Worm (Caenorhabditis elegans) whole organism, L3 larva: ENCODE measurements around the gene exc-12.
A peak's percentile ranks its signal among the peaks of the same experiment; 100 is the strongest.

Source experiments
- aly-2 ChIP-seq: fragments of 150-350 bp; optimal IDR thresholded peaks from 2 replicates; lab custom pipeline; 2014; ENCODE audit warnings: missing biosample characterization, missing genetic modification characterization
- ama-1 ChIP-seq: fragments of 150-350 bp; optimal IDR thresholded peaks from 2 replicates; lab custom pipeline; 2018
- ceh-16 ChIP-seq: sonication (generic microtip); optimal IDR thresholded peaks from 2 replicates; lab custom pipeline; 2017; ENCODE audit warnings: missing biosample characterization, missing genetic modification characterization
- elt-2 ChIP-seq: sonication (generic microtip); optimal IDR thresholded peaks from 2 replicates; lab custom pipeline; 2016; ENCODE audit warnings: missing genetic modification reagents, mild to moderate bottlenecking, missing genetic modification characterization, missing compliant biosample characterization
- fkh-10 ChIP-seq: sonication (generic microtip); optimal IDR thresholded peaks from 2 replicates; lab custom pipeline; 2017; ENCODE audit warnings: missing biosample characterization, missing genetic modification reagents, missing genetic modification characterization
- fkh-2 ChIP-seq: fragments of 150-350 bp; optimal IDR thresholded peaks from 2 replicates; lab custom pipeline; 2014; ENCODE audit warnings: missing biosample characterization, missing genetic modification reagents, missing genetic modification characterization
- fos-1 ChIP-seq: fragments of 150-350 bp; optimal IDR thresholded peaks from 2 replicates; lab custom pipeline; 2014; ENCODE audit warnings: missing biosample characterization, missing genetic modification characterization
- lin-15B ChIP-seq: fragments of 150-350 bp; optimal IDR thresholded peaks from 2 replicates; lab custom pipeline; 2014; ENCODE audit warnings: missing biosample characterization, missing genetic modification characterization
- mdl-1 ChIP-seq: fragments of 150-350 bp; optimal IDR thresholded peaks from 2 replicates; lab custom pipeline; 2014; ENCODE audit warnings: missing biosample characterization, missing genetic modification characterization
- nhr-77 ChIP-seq: fragments of 150-350 bp; optimal IDR thresholded peaks from 2 replicates; lab custom pipeline; 2014; ENCODE audit warnings: missing biosample characterization, missing genetic modification characterization
- pha-4 ChIP-seq: fragments of 150-350 bp; optimal IDR thresholded peaks from 2 replicates; lab custom pipeline; 2014; ENCODE audit warnings: missing biosample characterization, missing genetic modification reagents, missing genetic modification characterization
- snpc-4 ChIP-seq: fragments of 150-350 bp; optimal IDR thresholded peaks from 2 replicates; lab custom pipeline; 2014; ENCODE audit warnings: missing biosample characterization, missing genetic modification characterization
- tbx-2 ChIP-seq: sonication (generic microtip); optimal IDR thresholded peaks from 2 replicates; lab custom pipeline; 2016; ENCODE audit warnings: mild to moderate bottlenecking, missing genetic modification characterization, missing compliant biosample characterization
- unc-62 ChIP-seq: fragments of 150-350 bp; sonication (generic microtip); optimal IDR thresholded peaks from 4 replicates; lab custom pipeline; 2014; ENCODE audit warnings: missing biosample characterization, missing genetic modification reagents, missing genetic modification characterization

- TF ChIP-seq ama-1 (lab: Kevin White, UChicago), result no peak
- TF ChIP-seq nhr-77, result no peak
- TF ChIP-seq unc-62 (GFP tag; lab: Kevin White, UChicago), result no peak
- peak; percentile 4 for TF ChIP-seq pha-4
- TF ChIP-seq aly-2 (tag; lab: Kevin White, UChicago), result no peak
- TF ChIP-seq snpc-4 (tag; lab: Kevin White, UChicago), result no peak
- TF ChIP-seq elt-2, result no peak
- no peak for TF ChIP-seq fkh-10 (GFP tag; lab: Kevin White, UChicago)
- TF ChIP-seq fos-1 (tag; lab: Kevin White, UChicago), result no peak
- no peak for TF ChIP-seq mdl-1
- no peak for TF ChIP-seq lin-15B (tag; lab: Kevin White, UChicago)
- TF ChIP-seq ceh-16, result no peak
- TF ChIP-seq fkh-2 (tag; lab: Kevin White, UChicago), result no peak
- no peak for TF ChIP-seq tbx-2 (tag; lab: Kevin White, UChicago)
These were observed 35.5 kb downstream of the exc-12 start for ce11 chrIII:13534704-13535103.
